Worm (Caenorhabditis elegans): ENCODE data around the gene F40G12.11.

- TF ChIP-seq C38D4.7 (GFP tag; optimal IDR thresholded peaks at IDR 0.05), result no peak
- TF ChIP-seq ama-1 (optimal IDR thresholded peaks at IDR 0.05), result no peak
Observed at ce11 chrV:14294396-14294795, 8.4 kb downstream of the F40G12.11 start, which contains the start of gene F14D7.9.

Measured in whole organism, late embryonic.